Fruit fly (Drosophila melanogaster) whole organism, embryonic: ENCODE data around the gene eIF3h.

Experiments
- CG10462 ChIP-seq: fragments of 200-800 bp; sonication (Bioruptor generic); optimal IDR thresholded peaks from 2 replicates; lab custom pipeline; 2016; ENCODE audit warnings: missing biosample characterization, missing genetic modification characterization
- CG14441 ChIP-seq: fragments of 200-800 bp; sonication (Bioruptor generic); IDR thresholded peaks from 2 replicates; pipeline ENCODE4 v1.3.6; 2022; ENCODE audit warnings: missing biosample characterization, missing genetic modification characterization
- CG15011 ChIP-seq: fragments of 200-800 bp; sonication (Bioruptor generic); optimal IDR thresholded peaks from 3 replicates; lab custom pipeline; 2018; ENCODE audit warnings: missing biosample characterization, mild to moderate bottlenecking, missing genetic modification characterization
- CG17328 ChIP-seq: fragments of 200-800 bp; sonication (Bioruptor generic); IDR thresholded peaks from 2 replicates; pipeline ENCODE4 v1.3.6; 2022; ENCODE audit warnings: missing biosample characterization, missing genetic modification characterization
- CG18599 ChIP-seq: fragments of 200-800 bp; sonication (Bioruptor generic); optimal IDR thresholded peaks from 3 replicates; lab custom pipeline; 2017; ENCODE audit warnings: missing biosample characterization, missing genetic modification characterization, mild to moderate bottlenecking, moderate library complexity, missing genetic modification reagents
- CG2875 ChIP-seq: fragments of 200-800 bp; sonication (Bioruptor generic); optimal IDR thresholded peaks from 2 replicates; lab custom pipeline; 2017; ENCODE audit warnings: missing biosample characterization, mild to moderate bottlenecking, missing genetic modification characterization, missing genetic modification reagents
- CG31441 ChIP-seq: fragments of 200-800 bp; sonication (Bioruptor generic); IDR thresholded peaks from 2 replicates; pipeline ENCODE4 v1.3.6; 2022; ENCODE audit warnings: missing biosample characterization, missing genetic modification characterization
- CG33213 ChIP-seq: fragments of 200-800 bp; sonication (Bioruptor generic); optimal IDR thresholded peaks from 3 replicates; lab custom pipeline; 2016; ENCODE audit warnings: missing biosample characterization, missing genetic modification characterization
- CG33557 ChIP-seq: fragments of 200-800 bp; sonication (Bioruptor generic); optimal IDR thresholded peaks from 2 replicates; lab custom pipeline; 2019; ENCODE audit warnings: missing biosample characterization, mild to moderate bottlenecking, missing genetic modification characterization, moderate library complexity
- CG34376 ChIP-seq: fragments of 200-800 bp; sonication (Bioruptor generic); optimal IDR thresholded peaks from 2 replicates; lab custom pipeline; 2018; ENCODE audit warnings: missing biosample characterization, mild to moderate bottlenecking, missing genetic modification characterization
- CG3838 ChIP-seq: fragments of 200-800 bp; sonication (Bioruptor generic); optimal IDR thresholded peaks from 3 replicates; lab custom pipeline; 2016; ENCODE audit warnings: missing biosample characterization, missing genetic modification characterization
- CG4282 ChIP-seq: fragments of 200-800 bp; sonication (Bioruptor generic); optimal IDR thresholded peaks from 2 replicates; lab custom pipeline; 2016; ENCODE audit warnings: missing biosample characterization, missing genetic modification characterization
- CG4617 ChIP-seq: fragments of 200-800 bp; sonication (Bioruptor generic); optimal IDR thresholded peaks from 3 replicates; lab custom pipeline; 2016; ENCODE audit warnings: missing biosample characterization, missing genetic modification characterization, borderline replicate concordance
- CG5953 ChIP-seq: fragments of 200-800 bp; sonication (Bioruptor generic); IDR thresholded peaks from 2 replicates; pipeline ENCODE4 v1.3.6; 2022; ENCODE audit warnings: missing biosample characterization, missing genetic modification characterization
- CG6813 ChIP-seq: fragments of 200-800 bp; sonication (Bioruptor generic); optimal IDR thresholded peaks from 2 replicates; lab custom pipeline; 2017; ENCODE audit warnings: missing biosample characterization, missing genetic modification characterization, mild to moderate bottlenecking, moderate library complexity, missing genetic modification reagents
- CG7271 ChIP-seq: fragments of 200-800 bp; sonication (Bioruptor generic); optimal IDR thresholded peaks from 2 replicates; lab custom pipeline; 2018; ENCODE audit warnings: missing biosample characterization, mild to moderate bottlenecking, missing genetic modification characterization, moderate library complexity
- CG7357 ChIP-seq: fragments of 200-800 bp; sonication (Bioruptor generic); IDR thresholded peaks from 3 replicates; pipeline ENCODE4 v1.3.6; 2022; ENCODE audit warnings: missing biosample characterization, missing genetic modification characterization
- CG8359 ChIP-seq: fragments of 200-800 bp; sonication (Bioruptor generic); optimal IDR thresholded peaks from 2 replicates; lab custom pipeline; 2017; ENCODE audit warnings: missing biosample characterization, mild to moderate bottlenecking, missing genetic modification characterization, borderline replicate concordance
- Deaf1 ChIP-seq: fragments of 200-800 bp; optimal IDR thresholded peaks from 3 replicates; lab custom pipeline; 2019; ENCODE audit warnings: missing biosample characterization, mild to moderate bottlenecking, missing genetic modification characterization, moderate library complexity
- Dip3 ChIP-seq: fragments of 200-800 bp; sonication (Bioruptor generic); optimal IDR thresholded peaks from 3 replicates; lab custom pipeline; 2016; ENCODE audit warnings: missing biosample characterization, missing genetic modification characterization
- Dp ChIP-seq: fragments of 200-800 bp; sonication (Bioruptor generic); optimal IDR thresholded peaks from 2 replicates; lab custom pipeline; 2018; ENCODE audit warnings: missing biosample characterization, mild to moderate bottlenecking, missing genetic modification characterization, moderate library complexity
- Ets65A ChIP-seq: fragments of 200-800 bp; sonication (Bioruptor generic); peaks from one replicate; lab custom pipeline; 2016; ENCODE audit warnings: missing biosample characterization, missing genetic modification characterization
- Fer3 ChIP-seq: fragments of 200-800 bp; sonication (Bioruptor generic); optimal IDR thresholded peaks from 2 replicates; lab custom pipeline; 2018; ENCODE audit warnings: missing biosample characterization, mild to moderate bottlenecking, missing genetic modification characterization, moderate library complexity
- H15 ChIP-seq: fragments of 200-800 bp; sonication (Bioruptor generic); IDR thresholded peaks from 3 replicates; pipeline ENCODE4 v1.3.6; 2022; ENCODE audit warnings: missing biosample characterization, missing genetic modification characterization
- Hey ChIP-seq: fragments of 200-800 bp; sonication (Bioruptor generic); optimal IDR thresholded peaks from 3 replicates; lab custom pipeline; 2018; ENCODE audit warnings: missing biosample characterization, mild to moderate bottlenecking, missing genetic modification characterization
- Hr78 ChIP-seq, 2 experiments: fragments of 200-800 bp in 1 of 2; fragments of >200 bp in 1 of 2; sonication (Bioruptor generic) in 1 of 2; optimal IDR thresholded peaks; 2 replicates each; lab custom pipeline; 2017 to 2019; ENCODE audit warnings: missing biosample characterization in 2 of 2, missing genetic modification characterization in 2 of 2, mild to moderate bottlenecking in 1 of 2, moderate library complexity in 1 of 2
- Jarid2 ChIP-seq: fragments of 200-800 bp; sonication (Bioruptor generic); optimal IDR thresholded peaks from 3 replicates; lab custom pipeline; 2017; ENCODE audit warnings: mild to moderate bottlenecking, missing biosample characterization, missing genetic modification reagents, missing genetic modification characterization
- Meics ChIP-seq: fragments of 200-800 bp; sonication (Bioruptor generic); optimal IDR thresholded peaks from 2 replicates; lab custom pipeline; 2017; ENCODE audit warnings: missing biosample characterization, mild to moderate bottlenecking, missing genetic modification characterization
- NFAT ChIP-seq: fragments of 200-800 bp; sonication (Bioruptor generic); IDR thresholded peaks from 2 replicates; pipeline ENCODE4 v1.3.6; 2022; ENCODE audit warnings: missing biosample characterization, missing genetic modification characterization
- Nf-YC ChIP-seq: fragments of 200-800 bp; optimal IDR thresholded peaks from 3 replicates; lab custom pipeline; 2019; ENCODE audit warnings: missing biosample characterization, mild to moderate bottlenecking, missing genetic modification characterization, moderate library complexity
- Opbp ChIP-seq: fragments of 200-800 bp; sonication (Bioruptor generic); IDR thresholded peaks from 3 replicates; pipeline ENCODE4 v1.3.6; 2022; ENCODE audit warnings: missing biosample characterization, missing genetic modification characterization; ENCODE audit not compliant: partially characterized antibody
- Pdp1 ChIP-seq, 2 experiments: fragments of 200-800 bp; sonication (Bioruptor generic); optimal IDR thresholded peaks; 3 replicates each; lab custom pipeline; 2016; ENCODE audit warnings: missing biosample characterization in 2 of 2, missing genetic modification characterization in 2 of 2, mild to moderate bottlenecking in 1 of 2, moderate library complexity in 1 of 2
- Rx ChIP-seq: fragments of 200-800 bp; sonication (Bioruptor generic); IDR thresholded peaks from 2 replicates; pipeline ENCODE4 v1.3.6; 2022; ENCODE audit warnings: missing biosample characterization, missing genetic modification characterization
- aop ChIP-seq: fragments of 200-800 bp; sonication (Bioruptor generic); IDR thresholded peaks from 2 replicates; pipeline ENCODE4 v1.3.6; 2022; ENCODE audit warnings: missing biosample characterization, missing genetic modification characterization
- ato ChIP-seq: fragments of 200-800 bp; sonication (Bioruptor generic); IDR thresholded peaks from 2 replicates; pipeline ENCODE4 v1.3.6; 2022; ENCODE audit warnings: missing biosample characterization, missing genetic modification characterization; ENCODE audit not compliant: partially characterized antibody
- cas ChIP-seq: fragments of 200-800 bp; sonication (Bioruptor generic); IDR thresholded peaks from 2 replicates; pipeline ENCODE4 v1.3.6; 2022; ENCODE audit warnings: missing biosample characterization, missing genetic modification characterization
- cg ChIP-seq: fragments of 200-800 bp; sonication (Bioruptor generic); optimal IDR thresholded peaks from 3 replicates; lab custom pipeline; 2019; ENCODE audit warnings: missing biosample characterization, mild to moderate bottlenecking, missing genetic modification characterization, moderate library complexity
- chinmo ChIP-seq: fragments of 200-800 bp; sonication (Bioruptor generic); IDR thresholded peaks from 4 replicates; pipeline ENCODE4 v1.3.6; 2022; ENCODE audit warnings: missing biosample characterization, missing genetic modification characterization; ENCODE audit not compliant: partially characterized antibody
- corto ChIP-seq: fragments of 200-800 bp; sonication (Bioruptor generic); optimal IDR thresholded peaks from 2 replicates; lab custom pipeline; 2016; ENCODE audit warnings: missing biosample characterization, mild to moderate bottlenecking, missing genetic modification characterization, moderate library complexity
- gcm2 ChIP-seq: fragments of 200-800 bp; sonication (Bioruptor generic); optimal IDR thresholded peaks from 2 replicates; lab custom pipeline; 2016; ENCODE audit warnings: missing biosample characterization, missing genetic modification characterization
- nom ChIP-seq: fragments of 200-800 bp; sonication (Bioruptor generic); optimal IDR thresholded peaks from 2 replicates; lab custom pipeline; 2017; ENCODE audit warnings: missing biosample characterization, missing genetic modification characterization, mild to moderate bottlenecking, moderate library complexity, missing genetic modification reagents
- odd ChIP-seq: fragments of 200-800 bp; sonication (Bioruptor generic); optimal IDR thresholded peaks from 2 replicates; lab custom pipeline; 2017; ENCODE audit warnings: missing biosample characterization, mild to moderate bottlenecking, missing genetic modification characterization
- pan ChIP-seq, 4 experiments: fragments of >200 bp in 3 of 4; fragments of 200-800 bp in 1 of 4; sonication (Bioruptor generic) in 1 of 4; optimal IDR thresholded peaks in 3 of 4; IDR thresholded peaks in 1 of 4; 2 replicates each; pipeline versions ENCODE4 v1.3.6 to Lab custom; 2017 to 2022; ENCODE audit warnings: missing biosample characterization in 2 of 4, missing genetic modification characterization in 2 of 4, mixed read lengths in 1 of 4
- run ChIP-seq: fragments of 200-800 bp; sonication (Bioruptor generic); optimal IDR thresholded peaks from 3 replicates; lab custom pipeline; 2018; ENCODE audit warnings: missing biosample characterization, mild to moderate bottlenecking, missing genetic modification characterization
- sd ChIP-seq: fragments of 200-800 bp; sonication (Bioruptor generic); optimal IDR thresholded peaks from 3 replicates; lab custom pipeline; 2018; ENCODE audit warnings: missing biosample characterization, mild to moderate bottlenecking, missing genetic modification characterization, moderate library complexity
- sisA ChIP-seq: fragments of 200-800 bp; sonication (Bioruptor generic); IDR thresholded peaks from 2 replicates; pipeline ENCODE4 v1.3.6; 2022; ENCODE audit warnings: missing biosample characterization, missing genetic modification characterization
- slbo ChIP-seq: fragments of 200-800 bp; sonication (Bioruptor generic); IDR thresholded peaks from 2 replicates; pipeline ENCODE4 v1.3.6; 2022; ENCODE audit warnings: missing biosample characterization, missing genetic modification characterization
- vfl ChIP-seq: fragments of 200-800 bp; sonication (Bioruptor generic); optimal IDR thresholded peaks from 2 replicates; lab custom pipeline; 2016; ENCODE audit warnings: missing biosample characterization, missing genetic modification characterization

The eIF3h gene

DNA sequence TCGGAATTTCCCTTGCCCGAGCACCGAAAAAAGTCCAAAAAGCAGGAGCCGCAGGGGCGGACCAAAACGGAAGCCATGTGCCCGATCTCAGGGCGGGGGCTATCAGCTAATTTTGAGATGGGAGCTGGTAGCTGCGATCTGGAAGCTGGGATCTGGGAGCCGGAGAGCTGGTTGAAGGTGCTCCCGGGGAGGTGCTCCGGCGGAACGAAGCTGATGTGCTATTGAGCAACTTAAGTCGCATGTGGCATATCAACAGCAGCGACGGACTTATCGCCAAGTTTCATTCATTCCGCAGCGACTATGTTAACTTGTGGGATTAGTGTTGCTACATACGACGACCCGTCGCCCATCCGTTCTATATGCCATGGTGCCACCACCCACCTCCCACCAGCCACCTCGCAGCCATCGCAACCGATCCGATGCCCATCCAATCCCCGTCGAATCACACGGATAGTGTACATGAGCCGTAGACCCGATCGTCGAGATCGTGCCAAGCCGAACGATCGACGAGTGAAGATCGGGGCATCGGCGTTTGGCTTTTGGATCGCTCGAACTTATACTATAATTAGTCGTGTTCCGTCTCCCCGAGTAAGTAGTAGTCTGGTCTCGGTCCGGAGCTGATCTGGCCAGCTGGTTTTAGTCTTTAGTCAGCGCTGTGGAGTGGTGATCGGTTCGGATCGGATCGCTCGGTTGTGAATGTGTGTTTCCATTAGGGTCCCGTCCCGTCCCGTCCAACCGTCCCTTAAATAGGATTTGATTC lies 23.7 kb downstream of the eIF3h start, which contains the start of gene Col4a1 (continued):
- TF ChIP-seq Hr78 (GFP tag; optimal IDR thresholded peaks at IDR 0.05; lab: Kevin White, UChicago) (no peak), slbo (GFP tag; lab: Robert Waterston, UW) (peak; percentile 26; the same call in 1 of the 2 replicates), CG14441 (no peak), Fer3 (tag; lab: Kevin White, UChicago) (no peak), ato (GFP tag; lab: Robert Waterston, UW) (no peak), CG2875 (no peak), CG8359 (GFP tag; lab: Kevin White, UChicago) (no peak), gcm2 (GFP tag; lab: Kevin White, UChicago) (no peak), odd (GFP tag; lab: Kevin White, UChicago) (no peak), Dip3 (GFP tag; lab: Kevin White, UChicago) (no peak), NFAT (GFP tag; lab: Robert Waterston, UW) (0 out of 2 replicates have a peak, but pooled peaks have one; percentile 8), Dp (GFP tag; lab: Kevin White, UChicago) (no peak), CG15011 (GFP tag; lab: Kevin White, UChicago) (no peak), Deaf1 (tag; lab: Kevin White, UChicago) (peak; percentile 97), CG31441 (no peak), Rx (GFP tag; lab: Robert Waterston, UW) (no peak), corto (GFP tag; lab: Kevin White, UChicago) (no peak), CG3838 (GFP tag; lab: Kevin White, UChicago) (no peak), sisA (GFP tag; lab: Robert Waterston, UW) (no peak), vfl (GFP tag; lab: Kevin White, UChicago) (no peak), CG34376 (GFP tag; lab: Kevin White, UChicago) (peak; percentile 97), nom (no peak), Opbp (GFP tag; lab: Robert Waterston, UW) (no peak), cas (no peak), CG33213 (GFP tag; lab: Kevin White, UChicago) (no peak), CG4282 (no peak), sd (tag; lab: Kevin White, UChicago) (no peak), CG33557 (GFP tag; lab: Kevin White, UChicago) (no peak), CG5953 (GFP tag; lab: Robert Waterston, UW) (no peak), Nf-YC (tag; lab: Kevin White, UChicago) (peak; percentile 51), Meics (GFP tag; lab: Kevin White, UChicago) (no peak), aop (GFP tag; lab: Robert Waterston, UW) (no peak), H15 (GFP tag; lab: Robert Waterston, UW) (no peak), CG10462 (no peak), Ets65A (GFP tag; lab: Kevin White, UChicago) (no peak), cg (GFP tag; lab: Kevin White, UChicago) (peak; percentile 14), CG7357 (no peak), CG4617 (no peak), CG7271 (tag; lab: Kevin White, UChicago) (no peak), chinmo (0 out of 4 replicates have a peak, but pooled peaks have one; percentile 37), CG18599 (GFP tag; lab: Kevin White, UChicago) (peak; percentile 11), CG6813 (GFP tag; lab: Kevin White, UChicago) (no peak), Hey (tag; lab: Kevin White, UChicago) (no peak), run (tag; lab: Kevin White, UChicago) (no peak), pan (optimal IDR thresholded peaks at IDR 0.05; lab: Kevin White, UChicago) (no peak), pan (GFP tag; optimal IDR thresholded peaks at IDR 0.05 in 1 of 2, IDR thresholded peaks at IDR 0.05 in 1 of 2) (no peak), CG17328 (GFP tag; lab: Robert Waterston, UW) (no peak), Pdp1 (GFP tag; optimal IDR thresholded peaks at IDR 0.05; lab: Kevin White, UChicago) (peak in 1 of 2 experiments; percentile 20), Jarid2 (peak; percentile 51)
